Worm (Caenorhabditis elegans) whole organism, L1 larva: Measurements from ENCODE around the gene his-35.

ENCODE experiments used
- ama-1 ChIP-seq: fragments of 150-350 bp; optimal IDR thresholded peaks from 2 replicates; lab custom pipeline; 2014
- ceh-90 ChIP-seq: sonication (generic microtip); optimal IDR thresholded peaks from 2 replicates; lab custom pipeline; 2016; ENCODE audit warnings: missing genetic modification characterization, missing compliant biosample characterization
- isw-1 ChIP-seq: fragments of 200-800 bp; sonication (Bioruptor generic); IDR thresholded peaks from 2 replicates; pipeline ENCODE4 v1.3.6; 2022; ENCODE audit warnings: missing genetic modification characterization, missing compliant biosample characterization
- lin-13 ChIP-seq: fragments of 150-350 bp; optimal IDR thresholded peaks from 2 replicates; lab custom pipeline; 2014; ENCODE audit warnings: missing biosample characterization, missing genetic modification reagents, missing genetic modification characterization
- lin-15B ChIP-seq: fragments of 150-350 bp; sonication (generic microtip); optimal IDR thresholded peaks from 3 replicates; lab custom pipeline; 2014; ENCODE audit warnings: missing biosample characterization, missing genetic modification characterization
- lsy-2 ChIP-seq, 2 experiments: fragments of 150-350 bp; optimal IDR thresholded peaks; 2 replicates each; lab custom pipeline; 2014; ENCODE audit warnings: missing biosample characterization in 2 of 2, missing genetic modification characterization in 2 of 2
- nhr-28 ChIP-seq: fragments of 150-350 bp; optimal IDR thresholded peaks from 2 replicates; lab custom pipeline; 2014; ENCODE audit warnings: missing biosample characterization, missing genetic modification characterization
- nhr-76 ChIP-seq: sonication (generic microtip); optimal IDR thresholded peaks from 2 replicates; lab custom pipeline; 2017; ENCODE audit warnings: missing biosample characterization, missing genetic modification characterization
- unc-86 ChIP-seq: sonication (generic microtip); optimal IDR thresholded peaks from 2 replicates; lab custom pipeline; 2016; ENCODE audit warnings: missing genetic modification characterization, missing compliant biosample characterization
- ztf-11 ChIP-seq, 2 experiments: sonication (generic microtip); optimal IDR thresholded peaks; 2 replicates each; lab custom pipeline; 2016 to 2017; ENCODE audit warnings: missing genetic modification characterization in 2 of 2, missing biosample characterization in 1 of 2, missing compliant biosample characterization in 1 of 2

DNA sequence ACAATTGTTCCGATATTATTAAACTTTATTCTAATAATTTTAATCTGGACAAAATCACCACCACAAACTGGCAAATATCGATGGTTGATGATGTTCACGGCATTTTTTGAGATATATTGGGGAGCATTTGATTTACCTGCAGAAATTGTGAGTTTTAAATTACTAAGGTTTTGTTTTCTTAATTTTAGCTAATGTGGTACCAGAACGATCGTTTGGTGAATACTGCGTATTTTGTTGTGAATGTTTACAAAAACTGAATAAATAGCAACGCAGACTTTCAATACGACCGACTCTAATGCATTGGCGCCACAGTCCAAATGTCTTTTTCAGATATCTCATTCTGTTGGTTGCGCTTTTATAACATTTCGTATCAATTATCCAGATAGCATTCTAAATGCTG is 23.4 kb downstream of the his-35 start:
- TF ChIP-seq ztf-11 (tag; optimal IDR thresholded peaks at IDR 0.05; lab: Kevin White, UChicago) (no peak), lsy-2 (tag; optimal IDR thresholded peaks at IDR 0.05; lab: Kevin White, UChicago) (no peak), unc-86 (tag; lab: Kevin White, UChicago) (no peak), nhr-28 (no peak), isw-1 (no peak), lin-13 (GFP tag; lab: Kevin White, UChicago) (no peak), ama-1 (lab: Kevin White, UChicago) (no peak), ceh-90 (no peak), lin-15B (no peak), nhr-76 (tag; lab: Kevin White, UChicago) (no peak)
